Fruit fly (Drosophila melanogaster): ENCODE data around the gene CG14543.

CG14543 gene

DNA sequence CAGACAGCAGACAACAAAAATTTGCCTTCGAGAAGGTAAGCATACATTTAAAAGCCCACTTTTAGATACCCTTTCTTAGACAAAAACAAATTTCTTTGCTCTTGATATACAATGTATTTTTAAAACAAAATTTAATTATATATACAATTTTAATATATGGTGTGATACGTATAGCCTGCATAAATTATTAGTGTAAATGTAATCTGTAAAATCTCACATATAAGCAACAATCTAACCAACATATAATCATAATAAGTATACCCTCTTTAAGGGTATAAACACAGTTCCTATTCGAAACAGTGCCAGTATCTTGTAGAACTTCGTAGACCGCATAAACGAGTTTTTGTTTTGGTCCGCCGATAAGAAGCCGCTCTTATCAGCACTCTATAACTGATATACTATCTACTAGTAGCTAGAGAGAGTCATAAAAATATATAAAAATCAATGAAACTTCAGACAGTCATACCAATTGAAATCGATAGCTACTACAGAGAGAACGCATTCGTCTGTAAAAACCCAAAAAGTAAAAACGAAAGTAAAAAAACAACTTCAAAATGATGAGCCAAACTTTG, 42.1 kb upstream of the CG14543 start, which contains the start of gene Kaz-m1 (continued):
- no peak for TF ChIP-seq sens-2 (GFP tag; IDR thresholded peaks at IDR 0.05)
- no peak; the same call in 1 of the 2 replicates for TF ChIP-seq CG17328 (GFP tag; IDR thresholded peaks at IDR 0.05)
- TF ChIP-seq CG7556 (GFP tag; optimal IDR thresholded peaks at IDR 0.05): peak; percentile 53
- TF ChIP-seq CG2678 (tag; optimal IDR thresholded peaks at IDR 0.05): peak; percentile 81
- peak; percentile 69 for TF ChIP-seq PHDP (tag; optimal IDR thresholded peaks at IDR 0.05)
- TF ChIP-seq GATAe (GFP tag; conservative IDR thresholded peaks at IDR 0.05): peak; percentile 57
- no peak for TF ChIP-seq CG31224 (GFP tag; IDR thresholded peaks at IDR 0.05)
- TF ChIP-seq CG14860 (GFP tag; IDR thresholded peaks at IDR 0.05; ENCODE audit: partially characterized antibody): no peak
- TF ChIP-seq nerfin-2 (GFP tag; IDR thresholded peaks at IDR 0.05; ENCODE audit: partially characterized antibody): no peak
- peak; percentile 6 for TF ChIP-seq B-H2 (GFP tag; optimal IDR thresholded peaks at IDR 0.05)
- TF ChIP-seq tx (GFP tag; optimal IDR thresholded peaks at IDR 0.05): no peak
- TF ChIP-seq CG12104 (GFP tag; optimal IDR thresholded peaks at IDR 0.05): peak; percentile 44
- TF ChIP-seq CG8924 (tag; optimal IDR thresholded peaks at IDR 0.05): peak; percentile 70
- TF ChIP-seq CG9215 (GFP tag; IDR thresholded peaks at IDR 0.05): no peak
- TF ChIP-seq CG15011 (GFP tag; optimal IDR thresholded peaks at IDR 0.05): no peak
- no peak for TF ChIP-seq Dip3 (GFP tag; optimal IDR thresholded peaks at IDR 0.05)
- TF ChIP-seq CG12236 (GFP tag; optimal IDR thresholded peaks at IDR 0.05): no peak
- no peak for TF ChIP-seq Antp (GFP tag; optimal IDR thresholded peaks at IDR 0.05)
- peak; percentile 40 for TF ChIP-seq HHEX (GFP tag; optimal IDR thresholded peaks at IDR 0.05)
- no peak for TF ChIP-seq ro (GFP tag; IDR thresholded peaks at IDR 0.05)
- no peak for TF ChIP-seq Ets65A (GFP tag)
- TF ChIP-seq CG7372 (GFP tag; IDR thresholded peaks at IDR 0.05): no peak
- TF ChIP-seq CG13624 (GFP tag; optimal IDR thresholded peaks at IDR 0.05): no peak
- TF ChIP-seq CG14710 (tag; optimal IDR thresholded peaks at IDR 0.05): peak; percentile 70
- no peak for TF ChIP-seq CG16779 (GFP tag; IDR thresholded peaks at IDR 0.05)
- TF ChIP-seq MTF-1 (GFP tag; optimal IDR thresholded peaks at IDR 0.05; ENCODE audit: borderline replicate concordance): no peak
- no peak for TF ChIP-seq CG7928 (GFP tag; optimal IDR thresholded peaks at IDR 0.05)
- no peak for TF ChIP-seq btn (GFP tag; optimal IDR thresholded peaks at IDR 0.05)
- TF ChIP-seq Spps (tag; optimal IDR thresholded peaks at IDR 0.05): peak; percentile 38
- no peak for TF ChIP-seq nom (GFP tag; optimal IDR thresholded peaks at IDR 0.05)
- TF ChIP-seq Gsc (GFP tag; IDR thresholded peaks at IDR 0.05): no peak
- no peak for TF ChIP-seq Atf-2 (GFP tag; optimal IDR thresholded peaks at IDR 0.05)
- TF ChIP-seq stc (GFP tag; IDR thresholded peaks at IDR 0.05): 0 out of 2 replicates have a peak, but pooled peaks have one; percentile 28
- no peak for TF ChIP-seq ara (GFP tag; IDR thresholded peaks at IDR 0.05)
- TF ChIP-seq Fer3 (tag; optimal IDR thresholded peaks at IDR 0.05): peak; percentile 59
- TF ChIP-seq NFAT (GFP tag; IDR thresholded peaks at IDR 0.05): no peak
- no peak for TF ChIP-seq hth (optimal IDR thresholded peaks at IDR 0.05)
- no peak for TF ChIP-seq Opbp (GFP tag; IDR thresholded peaks at IDR 0.05; ENCODE audit: partially characterized antibody)
- TF ChIP-seq Aef1 (GFP tag; IDR thresholded peaks at IDR 0.05): no peak
- TF ChIP-seq HLH3B (GFP tag; IDR thresholded peaks at IDR 0.05): no peak; the same call in 1 of the 2 replicates
- no peak for TF ChIP-seq CG12071 (GFP tag; optimal IDR thresholded peaks at IDR 0.05)
- no peak for TF ChIP-seq CG7357 (GFP tag; IDR thresholded peaks at IDR 0.05)
- TF ChIP-seq Dll (GFP tag; IDR thresholded peaks at IDR 0.05; ENCODE audit: partially characterized antibody): no peak
- no peak for TF ChIP-seq lov (optimal IDR thresholded peaks at IDR 0.05)
- no peak for TF ChIP-seq lov (GFP tag; IDR thresholded peaks at IDR 0.05)
- TF ChIP-seq gsb-n (tag; optimal IDR thresholded peaks at IDR 0.05): peak; percentile 57
- peak; percentile 87 for TF ChIP-seq row (GFP tag; IDR thresholded peaks at IDR 0.05)
- no peak for TF ChIP-seq Ets97D (GFP tag; optimal IDR thresholded peaks at IDR 0.05)
- TF ChIP-seq CG6272 (GFP tag; IDR thresholded peaks at IDR 0.05): no peak
- no peak for TF ChIP-seq danr (GFP tag; IDR thresholded peaks at IDR 0.05)
- TF ChIP-seq CG14441 (GFP tag; IDR thresholded peaks at IDR 0.05): no peak
- TF ChIP-seq CG18476 (GFP tag; optimal IDR thresholded peaks at IDR 0.05): no peak
